Worm (Caenorhabditis elegans) whole organism, midembryonic: ENCODE measurements around the gene C39F7.5.

ENCODE experiments used
- cog-1 ChIP-seq: sonication (generic microtip); optimal IDR thresholded peaks from 2 replicates; lab custom pipeline; 2016; ENCODE audit warnings: missing genetic modification characterization, missing compliant biosample characterization
- flt-1 ChIP-seq: fragments of 200-800 bp; sonication (Bioruptor generic); IDR thresholded peaks from 2 replicates; pipeline ENCODE4 v1.3.6; 2022; ENCODE audit warnings: missing genetic modification characterization, missing compliant biosample characterization
- klf-2 ChIP-seq: fragments of 200-800 bp; sonication (Bioruptor generic); conservative IDR thresholded peaks from 2 replicates; pipeline ENCODE4 v1.3.6; 2022; ENCODE audit warnings: missing genetic modification reagents, missing genetic modification characterization, missing compliant biosample characterization
- med-1 ChIP-seq: sonication (generic microtip); optimal IDR thresholded peaks from 2 replicates; lab custom pipeline; 2017; ENCODE audit warnings: missing genetic modification characterization, mild to moderate bottlenecking, missing compliant biosample characterization, antibody characterized with exemption, missing genetic modification reagents; ENCODE audit not compliant: insufficient read depth
- ref-1 ChIP-seq: fragments of 200-800 bp; sonication (Bioruptor generic); conservative IDR thresholded peaks from 2 replicates; pipeline ENCODE4 v1.3.6; 2022; ENCODE audit warnings: missing genetic modification reagents, missing genetic modification characterization, missing compliant biosample characterization
- tab-1 ChIP-seq: fragments of 200-800 bp; sonication (Bioruptor generic); IDR thresholded peaks from 2 replicates; pipeline ENCODE4 v1.3.6; 2022; ENCODE audit warnings: missing genetic modification characterization, missing compliant biosample characterization
- ztf-23 ChIP-seq: fragments of 200-800 bp; sonication (Bioruptor generic); IDR thresholded peaks from 2 replicates; pipeline ENCODE4 v1.3.6; 2022; ENCODE audit warnings: missing genetic modification reagents, missing genetic modification characterization, missing compliant biosample characterization
- ztf-29 ChIP-seq: fragments of 200-800 bp; sonication (Bioruptor generic); IDR thresholded peaks from 2 replicates; pipeline ENCODE4 v1.3.6; 2022; ENCODE audit warnings: missing genetic modification reagents, missing genetic modification characterization, missing compliant biosample characterization

DNA sequence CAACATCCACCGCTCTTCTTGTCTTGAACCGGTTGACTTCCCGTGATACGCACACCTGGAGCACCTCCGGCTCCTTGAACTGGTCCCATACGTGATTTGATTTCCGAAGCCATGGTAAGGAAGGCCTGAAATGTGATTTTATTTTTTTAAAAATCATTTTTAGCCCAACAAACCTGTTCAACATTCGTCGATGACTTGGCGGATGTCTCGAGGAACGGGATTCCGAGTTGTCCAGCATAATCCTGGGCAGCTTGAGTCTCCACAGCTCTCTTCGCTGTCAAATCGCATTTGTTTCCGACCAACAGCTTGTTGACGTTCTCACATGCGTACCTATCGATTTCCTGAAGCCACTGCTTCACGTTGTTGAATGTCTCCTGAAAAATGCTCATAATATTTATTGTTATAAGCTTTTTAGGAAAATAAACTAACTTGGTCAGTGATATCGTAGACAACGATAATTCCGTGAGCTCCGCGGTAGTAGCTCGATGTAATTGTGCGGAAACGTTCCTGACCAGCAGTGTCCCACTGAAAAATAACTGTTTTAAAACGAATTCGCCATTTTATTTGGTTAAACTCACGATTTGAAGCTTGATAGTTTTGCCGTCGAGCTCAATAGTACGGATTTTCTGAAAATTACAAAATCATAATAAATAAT lies 1.4 kb upstream of the C39F7.5 start:
- TF ChIP-seq ref-1 (GFP tag; lab: Robert Waterston, UW) (no peak), cog-1 (no peak), klf-2 (GFP tag; lab: Robert Waterston, UW) (no peak), flt-1 (GFP tag; lab: Robert Waterston, UW) (no peak), ztf-29 (GFP tag; lab: Robert Waterston, UW) (no peak), med-1 (GFP tag; lab: Kevin White, UChicago) (no peak), tab-1 (no peak), ztf-23 (GFP tag; lab: Robert Waterston, UW) (no peak)
